Fruit fly (Drosophila melanogaster): ENCODE data around the gene CHES-1-like.

CHES-1-like gene

DNA sequence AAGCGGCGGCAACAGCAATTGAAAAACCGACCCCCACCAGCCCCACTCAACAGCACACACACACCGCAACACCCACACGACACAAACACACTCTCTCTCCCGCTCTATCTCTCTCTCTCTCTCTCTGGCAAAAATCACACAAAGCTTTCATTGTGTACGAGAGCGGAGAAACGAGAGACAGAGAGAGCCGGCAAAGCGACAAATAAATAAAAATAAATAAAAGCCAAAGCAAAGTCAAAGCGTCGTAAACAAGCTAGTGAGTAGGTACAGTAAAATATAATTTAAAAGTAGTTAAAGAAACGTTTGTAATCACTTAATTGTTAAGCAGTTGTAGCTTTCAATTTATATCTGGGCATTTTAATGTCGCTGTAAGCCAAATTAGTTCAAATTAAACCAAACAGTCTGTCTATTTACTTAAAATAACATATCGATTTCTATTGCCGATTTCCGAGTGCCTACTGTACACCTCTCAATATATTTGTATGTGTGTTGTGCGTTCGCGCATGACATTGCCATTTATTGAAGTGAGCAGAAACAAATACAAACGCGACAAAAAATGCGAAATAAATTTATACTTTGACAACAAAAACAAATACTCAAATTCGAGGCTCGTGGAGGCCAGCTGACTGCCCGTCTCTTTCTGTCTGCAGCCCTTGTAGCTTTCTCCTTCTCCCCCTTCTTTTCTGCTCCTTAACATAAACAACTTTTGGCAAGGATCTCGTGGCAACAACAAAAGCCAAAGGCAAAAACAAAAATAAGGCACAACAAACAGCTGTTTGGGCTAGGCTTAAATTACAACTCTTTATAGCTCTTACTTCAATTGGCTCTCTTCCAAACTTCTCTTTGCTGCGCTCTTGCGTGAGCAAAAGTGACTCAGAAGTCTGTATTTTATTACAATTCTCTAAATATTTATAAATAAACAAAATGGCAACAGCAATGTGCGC lies 12.2 kb downstream of the CHES-1-like start:
- peak; percentile 61 to 72 for TF ChIP-seq cnc (optimal IDR thresholded peaks at IDR 0.05)
- TF ChIP-seq tj (GFP tag; optimal IDR thresholded peaks at IDR 0.05), result peak; percentile 93
- peak; percentile 94 for TF ChIP-seq CG14711 (tag; optimal IDR thresholded peaks at IDR 0.05)
- peak; percentile 95 for TF ChIP-seq CG33017 (tag; optimal IDR thresholded peaks at IDR 0.05)
- TF ChIP-seq toe (GFP tag; optimal IDR thresholded peaks at IDR 0.05), result peak; percentile 87
- TF ChIP-seq Hr96 (GFP tag; optimal IDR thresholded peaks at IDR 0.05), result peak; percentile 98
- peak; percentile 90 for TF ChIP-seq pad (GFP tag; optimal IDR thresholded peaks at IDR 0.05)
- peak; percentile 95 for TF ChIP-seq cic (GFP tag; optimal IDR thresholded peaks at IDR 0.05)
- TF ChIP-seq CG7045 (GFP tag; optimal IDR thresholded peaks at IDR 0.05), result peak; percentile 89
- peak; percentile 98 for TF ChIP-seq CG7101 (tag; optimal IDR thresholded peaks at IDR 0.05)
- TF ChIP-seq Crg-1 (GFP tag; optimal IDR thresholded peaks at IDR 0.05), result peak; percentile 88
- peak; percentile 93 for TF ChIP-seq Mnt (GFP tag; optimal IDR thresholded peaks at IDR 0.05)
- peak; percentile 99 for TF ChIP-seq kay (GFP tag; ENCODE audit: borderline replicate concordance)
- peak; percentile 97 for TF ChIP-seq CG11617 (GFP tag; optimal IDR thresholded peaks at IDR 0.05)
- peak; percentile 92 for TF ChIP-seq ovo (GFP tag; optimal IDR thresholded peaks at IDR 0.05)
- peak; percentile 88 for TF ChIP-seq Clk (GFP tag; optimal IDR thresholded peaks at IDR 0.05)
- peak; percentile 94 for TF ChIP-seq CG5204 (GFP tag; optimal IDR thresholded peaks at IDR 0.05)
- TF ChIP-seq CG12768 (GFP tag; optimal IDR thresholded peaks at IDR 0.05), result peak; percentile 96
- peak; percentile 96 for TF ChIP-seq CG1620 (GFP tag; optimal IDR thresholded peaks at IDR 0.05)
- peak; percentile 98 for TF ChIP-seq bab1 (GFP tag; optimal IDR thresholded peaks at IDR 0.05)

DNA sequence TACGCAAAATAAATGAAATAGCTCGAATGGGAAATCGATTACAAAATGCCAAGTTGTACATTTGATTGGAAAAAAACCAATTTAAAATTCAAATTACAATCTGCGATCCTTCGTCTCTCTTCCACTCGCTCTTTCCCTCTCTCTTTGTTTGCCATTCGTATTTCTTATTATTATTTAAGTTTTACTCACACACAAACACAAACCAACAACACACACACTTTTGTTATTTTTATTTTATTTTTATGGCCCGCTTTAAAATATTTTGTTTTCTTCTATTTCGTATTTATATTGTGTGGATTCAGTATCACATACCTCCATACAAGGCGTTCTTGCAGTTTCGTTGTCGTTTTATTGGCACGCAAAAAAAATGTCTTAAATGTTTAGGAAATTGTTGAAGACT lies 13.0 kb downstream of the CHES-1-like start:
- peak; percentile 85 for TF ChIP-seq kay (GFP tag; ENCODE audit: borderline replicate concordance)
- TF ChIP-seq CG11617 (GFP tag; optimal IDR thresholded peaks at IDR 0.05), result no peak
- no peak for TF ChIP-seq toe (GFP tag; optimal IDR thresholded peaks at IDR 0.05)
- no peak for TF ChIP-seq CG14711 (tag; optimal IDR thresholded peaks at IDR 0.05)
- no peak for TF ChIP-seq Crg-1 (GFP tag; optimal IDR thresholded peaks at IDR 0.05)
- no peak for TF ChIP-seq ovo (GFP tag; optimal IDR thresholded peaks at IDR 0.05)
- TF ChIP-seq Clk (GFP tag; optimal IDR thresholded peaks at IDR 0.05), result no peak
- no peak for TF ChIP-seq CG7045 (GFP tag; optimal IDR thresholded peaks at IDR 0.05)
- TF ChIP-seq Hr96 (GFP tag; optimal IDR thresholded peaks at IDR 0.05), result no peak

DNA sequence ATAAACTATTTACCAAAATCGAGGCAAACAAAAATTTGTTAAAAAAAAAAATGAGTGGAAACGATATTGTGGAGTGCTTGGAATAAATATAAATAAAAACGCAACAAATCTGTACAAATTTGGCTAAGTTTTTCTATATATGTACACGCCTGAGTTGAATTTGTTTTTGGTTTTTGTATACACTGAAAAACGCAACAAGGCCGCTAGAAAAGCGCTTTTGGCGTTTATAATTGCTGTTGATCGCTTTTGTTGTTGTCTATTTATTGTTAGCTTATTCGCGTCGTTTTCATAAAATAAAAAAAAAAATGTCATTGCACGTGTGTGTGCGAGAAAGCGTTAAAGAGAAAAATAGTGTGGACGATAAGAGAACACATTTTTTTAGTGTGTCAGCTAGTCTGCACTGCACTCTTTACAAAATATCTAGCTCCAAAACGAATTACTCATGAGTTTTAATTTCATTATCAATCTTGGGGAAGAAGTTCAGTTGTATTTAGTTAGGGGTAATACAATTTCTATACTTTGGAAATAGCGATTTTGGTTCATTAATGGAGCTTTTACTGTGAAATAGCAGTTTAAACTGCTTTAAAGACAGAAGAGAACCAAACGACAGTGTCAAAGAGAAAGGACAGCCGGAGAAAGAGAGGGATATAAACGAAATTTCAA lies 13.7 kb downstream of the CHES-1-like start:
- TF ChIP-seq bab1 (GFP tag; optimal IDR thresholded peaks at IDR 0.05) (no peak), tj (GFP tag; optimal IDR thresholded peaks at IDR 0.05) (peak; percentile 57), kay (GFP tag; ENCODE audit: borderline replicate concordance) (peak; percentile 92), Mnt (GFP tag; optimal IDR thresholded peaks at IDR 0.05) (peak; percentile 42)

- peak; percentile 8 for TF ChIP-seq Hr96 (GFP tag; optimal IDR thresholded peaks at IDR 0.05)
- peak; percentile 80 for TF ChIP-seq Mnt (GFP tag; optimal IDR thresholded peaks at IDR 0.05)
- no peak for TF ChIP-seq CG11617 (GFP tag; optimal IDR thresholded peaks at IDR 0.05)
These were observed 14.3 kb downstream of the CHES-1-like start for dm6 chrX:7694868-7695267.

- TF ChIP-seq ovo (GFP tag; optimal IDR thresholded peaks at IDR 0.05) (no peak), Mnt (GFP tag; optimal IDR thresholded peaks at IDR 0.05) (no peak), bab1 (GFP tag; optimal IDR thresholded peaks at IDR 0.05) (peak; percentile 11), toe (GFP tag; optimal IDR thresholded peaks at IDR 0.05) (no peak), kay (GFP tag; ENCODE audit: borderline replicate concordance) (peak; percentile 82), pad (GFP tag; optimal IDR thresholded peaks at IDR 0.05) (no peak), CG7101 (tag; optimal IDR thresholded peaks at IDR 0.05) (no peak), Hr96 (GFP tag; optimal IDR thresholded peaks at IDR 0.05) (no peak), CG14711 (tag; optimal IDR thresholded peaks at IDR 0.05) (no peak), tj (GFP tag; optimal IDR thresholded peaks at IDR 0.05) (peak; percentile 92), CG11617 (GFP tag; optimal IDR thresholded peaks at IDR 0.05) (no peak), Crg-1 (GFP tag; optimal IDR thresholded peaks at IDR 0.05) (no peak), cic (GFP tag; optimal IDR thresholded peaks at IDR 0.05) (no peak), CG5204 (GFP tag; optimal IDR thresholded peaks at IDR 0.05) (no peak), CG12768 (GFP tag; optimal IDR thresholded peaks at IDR 0.05) (no peak), CG33017 (tag; optimal IDR thresholded peaks at IDR 0.05) (no peak), Clk (GFP tag; optimal IDR thresholded peaks at IDR 0.05) (no peak), CG1620 (GFP tag; optimal IDR thresholded peaks at IDR 0.05) (no peak)
These were observed 15.0 kb downstream of the CHES-1-like start for dm6 chrX:7694207-7694606.

DNA sequence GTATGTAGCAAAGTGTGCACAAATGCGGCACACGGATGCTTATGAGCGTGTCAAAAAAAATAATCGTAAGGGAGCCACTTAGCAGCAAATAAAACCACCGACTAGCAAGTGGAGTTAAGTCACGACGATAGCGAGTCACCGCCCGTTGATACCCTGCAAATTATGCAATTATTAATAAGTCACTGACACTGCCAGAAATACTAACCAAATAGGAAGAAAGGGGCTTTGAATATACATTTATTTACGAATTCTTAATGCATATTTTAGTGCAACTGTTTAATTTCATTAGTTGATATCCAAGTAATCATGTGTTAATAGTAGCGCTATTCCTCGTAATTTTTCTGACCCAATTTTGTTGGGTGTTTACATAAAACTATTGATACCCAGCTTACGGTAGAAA lies 15.8 kb downstream of the CHES-1-like start:
- TF ChIP-seq Hr96 (GFP tag; optimal IDR thresholded peaks at IDR 0.05) (no peak), CG1620 (GFP tag; optimal IDR thresholded peaks at IDR 0.05) (no peak), CG12768 (GFP tag; optimal IDR thresholded peaks at IDR 0.05) (no peak), Crg-1 (GFP tag; optimal IDR thresholded peaks at IDR 0.05) (no peak), cic (GFP tag; optimal IDR thresholded peaks at IDR 0.05) (no peak), Clk (GFP tag; optimal IDR thresholded peaks at IDR 0.05) (no peak), CG7045 (GFP tag; optimal IDR thresholded peaks at IDR 0.05) (no peak), CG33017 (tag; optimal IDR thresholded peaks at IDR 0.05) (no peak), tj (GFP tag; optimal IDR thresholded peaks at IDR 0.05) (no peak), CG11617 (GFP tag; optimal IDR thresholded peaks at IDR 0.05) (no peak), CG5204 (GFP tag; optimal IDR thresholded peaks at IDR 0.05) (no peak), pad (GFP tag; optimal IDR thresholded peaks at IDR 0.05) (no peak), CG14711 (tag; optimal IDR thresholded peaks at IDR 0.05) (no peak), Mnt (GFP tag; optimal IDR thresholded peaks at IDR 0.05) (no peak)

Measured in whole organism, adult.